Fruit fly (Drosophila melanogaster): ENCODE data around the gene PIG-Wa.

dm6 chr2L:2428209-2428488 is 45.1 kb downstream of the PIG-Wa start, which contains the start of gene dpp:
- TF ChIP-seq CTCF (optimal IDR thresholded peaks at IDR 0.05) = no peak
- TF ChIP-seq CG8478 (optimal IDR thresholded peaks at IDR 0.05) = no peak

Data from S2 (cell line).